Worm (Caenorhabditis elegans) whole organism, early embryonic: ENCODE measurements around the gene fbxb-96.
"Not testable (repeated sequence)": the region's sequence is repeated elsewhere in the genome, so short reads cannot be mapped to it uniquely, and the experiment has no call there.

Source experiments
- B0310.2 ChIP-seq: sonication (generic microtip); optimal IDR thresholded peaks from 2 replicates; lab custom pipeline; 2016; ENCODE audit warnings: mild to moderate bottlenecking, missing genetic modification characterization, missing compliant biosample characterization
- F13C5.2 ChIP-seq: sonication (generic microtip); optimal IDR thresholded peaks from 2 replicates; lab custom pipeline; 2017; ENCODE audit warnings: mild to moderate bottlenecking, missing genetic modification characterization, inconsistent platforms, missing compliant biosample characterization
- aly-1 ChIP-seq: sonication (generic microtip); optimal IDR thresholded peaks from 2 replicates; lab custom pipeline; 2016; ENCODE audit warnings: missing genetic modification characterization, missing compliant biosample characterization
- ama-1 ChIP-seq: fragments of 150-350 bp; optimal IDR thresholded peaks from 2 replicates; lab custom pipeline; 2014
- ceh-13 ChIP-seq: fragments of 200-800 bp; sonication (Bioruptor generic); optimal IDR thresholded peaks from 2 replicates; lab custom pipeline; 2018; ENCODE audit warnings: mild to moderate bottlenecking, missing genetic modification characterization, missing compliant biosample characterization
- ceh-36 ChIP-seq: sonication (generic microtip); optimal IDR thresholded peaks from 2 replicates; lab custom pipeline; 2016; ENCODE audit warnings: missing genetic modification characterization, inconsistent platforms, missing compliant biosample characterization
- ets-7 ChIP-seq: sonication (generic microtip); optimal IDR thresholded peaks from 2 replicates; lab custom pipeline; 2016; ENCODE audit warnings: missing genotype, missing genetic modification characterization, missing compliant biosample characterization
- flt-1 ChIP-seq: fragments of 200-800 bp; sonication (Bioruptor generic); IDR thresholded peaks from 2 replicates; pipeline ENCODE4 v1.3.6; 2022; ENCODE audit warnings: missing genetic modification characterization, missing compliant biosample characterization
- hmbx-1 ChIP-seq: sonication (generic microtip); optimal IDR thresholded peaks from 2 replicates; lab custom pipeline; 2016; ENCODE audit warnings: mild to moderate bottlenecking, missing genetic modification characterization, missing compliant biosample characterization
- hmg-4 ChIP-seq: fragments of 200-800 bp; sonication (Bioruptor generic); optimal IDR thresholded peaks from 2 replicates; lab custom pipeline; 2018; ENCODE audit warnings: mild to moderate bottlenecking, missing genetic modification characterization, missing compliant biosample characterization
- hnd-1 ChIP-seq: sonication (generic microtip); optimal IDR thresholded peaks from 2 replicates; lab custom pipeline; 2016; ENCODE audit warnings: missing genetic modification characterization, missing compliant biosample characterization
- pes-1 ChIP-seq: fragments of 200-800 bp; sonication (Bioruptor generic); IDR thresholded peaks from 2 replicates; pipeline ENCODE4 v1.3.6; 2022; ENCODE audit warnings: missing genetic modification reagents, missing genetic modification characterization, missing compliant biosample characterization
- scrt-1 ChIP-seq: fragments of 200-800 bp; sonication (Bioruptor generic); IDR thresholded peaks from 2 replicates; pipeline ENCODE4 v1.3.6; 2022; ENCODE audit warnings: missing genetic modification characterization, missing compliant biosample characterization
- sea-1 ChIP-seq: fragments of 200-800 bp; sonication (Bioruptor generic); conservative IDR thresholded peaks from 2 replicates; pipeline ENCODE4 v1.3.6; 2022; ENCODE audit warnings: missing genetic modification characterization, missing compliant biosample characterization
- tbx-11 ChIP-seq: fragments of 200-800 bp; sonication (Bioruptor generic); IDR thresholded peaks from 2 replicates; pipeline ENCODE4 v1.3.6; 2022; ENCODE audit warnings: missing genetic modification characterization, missing compliant biosample characterization
- tbx-37 ChIP-seq: fragments of 200-800 bp; sonication (Bioruptor generic); conservative IDR thresholded peaks from 2 replicates; pipeline ENCODE4 v1.3.6; 2022; ENCODE audit warnings: missing genetic modification reagents, missing genetic modification characterization, missing compliant biosample characterization
- tra-4 ChIP-seq: sonication (generic microtip); optimal IDR thresholded peaks from 2 replicates; lab custom pipeline; 2017; ENCODE audit warnings: missing genetic modification characterization, missing compliant biosample characterization

The fbxb-96 gene

DNA sequence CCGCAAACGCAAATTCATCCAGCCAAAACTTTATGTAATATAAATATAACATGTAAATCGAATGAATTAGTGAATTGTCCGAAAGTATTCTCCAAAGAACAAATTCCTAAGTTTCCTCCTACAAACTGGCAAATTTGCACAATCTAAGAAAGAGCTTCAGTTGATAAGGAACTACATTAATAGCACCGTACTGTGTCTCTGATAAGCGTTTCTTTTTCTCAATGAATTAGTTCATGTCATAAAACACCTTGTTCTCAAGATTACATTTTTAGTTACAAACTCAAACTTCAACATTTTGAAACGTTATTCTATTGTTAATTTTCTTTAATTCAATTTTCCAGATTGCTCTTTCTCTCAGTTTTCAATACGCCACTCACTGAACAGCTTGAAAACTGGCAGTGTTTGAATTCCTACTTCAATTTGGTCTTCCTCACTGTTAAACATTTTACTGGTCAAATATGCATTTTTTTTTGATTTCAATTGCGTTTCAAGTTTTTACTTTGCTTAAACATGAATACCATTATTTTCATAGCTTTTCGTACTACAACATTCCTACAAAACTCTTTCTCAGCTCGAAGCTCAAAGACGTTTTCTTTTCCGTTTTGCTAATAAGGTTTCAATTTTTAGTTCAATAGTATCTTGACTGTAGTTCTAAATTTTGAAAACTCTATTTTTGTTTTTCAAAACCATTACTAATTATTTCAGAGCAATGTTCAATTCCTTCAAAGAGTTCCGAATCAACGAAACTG lies 15.7 kb upstream of the fbxb-96 start, which contains the start of gene math-15:
Gene math-15 (plus strand): TSS at position 699 of the 749 bp plus-strand sequence.
- no peak for TF ChIP-seq flt-1
- TF ChIP-seq tbx-37 (GFP tag; lab: Robert Waterston, UW): no peak
- TF ChIP-seq B0310.2 (tag; lab: Kevin White, UChicago): no peak
- TF ChIP-seq tra-4: no peak
- TF ChIP-seq scrt-1 (GFP tag; lab: Robert Waterston, UW): no peak
- TF ChIP-seq ama-1 (lab: Kevin White, UChicago): no peak
- TF ChIP-seq ceh-36 (tag; lab: Kevin White, UChicago): no peak
- no peak for TF ChIP-seq aly-1 (tag; lab: Kevin White, UChicago)
- no peak for TF ChIP-seq ceh-13 (GFP tag; lab: Kevin White, UChicago)
- TF ChIP-seq sea-1: no peak

- TF ChIP-seq tra-4: no peak
- TF ChIP-seq hnd-1 (tag; lab: Kevin White, UChicago): no peak
- no peak for TF ChIP-seq sea-1
- TF ChIP-seq ceh-36 (tag; lab: Kevin White, UChicago): no peak
- TF ChIP-seq hmg-4: no peak
- TF ChIP-seq tbx-11: no peak
- no peak for TF ChIP-seq F13C5.2
- no peak for TF ChIP-seq ets-7 (tag; lab: Kevin White, UChicago)
- TF ChIP-seq flt-1: no peak
- TF ChIP-seq B0310.2 (tag; lab: Kevin White, UChicago): no peak
- no peak for TF ChIP-seq hmbx-1 (tag; lab: Kevin White, UChicago)
- TF ChIP-seq tbx-37 (GFP tag; lab: Robert Waterston, UW): no peak
- TF ChIP-seq pes-1 (GFP tag; lab: Robert Waterston, UW): no peak
- TF ChIP-seq scrt-1 (GFP tag; lab: Robert Waterston, UW): no peak
- no peak for TF ChIP-seq ama-1 (lab: Kevin White, UChicago)
- no peak for TF ChIP-seq ceh-13 (GFP tag; lab: Kevin White, UChicago)
- TF ChIP-seq aly-1 (tag; lab: Kevin White, UChicago): no peak
Observed at ce11 chrII:1864278-1864677, 14.1 kb upstream of the fbxb-96 start, which contains the start of gene C16C4.17. C16C4.17 (plus strand) TSS chrII:1864578.

DNA sequence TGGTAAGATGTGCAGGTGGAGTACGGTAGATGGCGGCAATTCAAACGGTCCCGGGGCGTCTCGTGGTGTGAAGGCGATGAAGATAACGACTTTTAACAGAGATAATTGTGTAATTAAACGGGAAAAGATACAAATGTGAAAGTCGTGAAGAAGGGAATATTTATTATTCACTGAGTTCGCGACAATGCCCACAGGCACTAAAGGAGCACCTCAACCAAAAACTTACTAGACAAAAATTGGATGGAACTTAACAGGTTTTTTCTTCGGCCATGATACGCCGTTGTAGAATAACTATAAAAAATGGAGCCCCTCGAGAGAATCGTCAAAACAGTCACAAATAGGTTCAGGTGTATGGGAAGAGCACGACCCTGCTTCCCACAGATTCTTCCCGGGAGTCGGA lies 12.1 kb upstream of the fbxb-96 start, which contains the start of gene fbxb-98:
Gene fbxb-98 (plus strand): TSS at position 301 of the 400 bp plus-strand sequence.
- TF ChIP-seq pes-1 (GFP tag; lab: Robert Waterston, UW); B0310.2 (tag; lab: Kevin White, UChicago); tra-4: not testable (repeated sequence)

DNA sequence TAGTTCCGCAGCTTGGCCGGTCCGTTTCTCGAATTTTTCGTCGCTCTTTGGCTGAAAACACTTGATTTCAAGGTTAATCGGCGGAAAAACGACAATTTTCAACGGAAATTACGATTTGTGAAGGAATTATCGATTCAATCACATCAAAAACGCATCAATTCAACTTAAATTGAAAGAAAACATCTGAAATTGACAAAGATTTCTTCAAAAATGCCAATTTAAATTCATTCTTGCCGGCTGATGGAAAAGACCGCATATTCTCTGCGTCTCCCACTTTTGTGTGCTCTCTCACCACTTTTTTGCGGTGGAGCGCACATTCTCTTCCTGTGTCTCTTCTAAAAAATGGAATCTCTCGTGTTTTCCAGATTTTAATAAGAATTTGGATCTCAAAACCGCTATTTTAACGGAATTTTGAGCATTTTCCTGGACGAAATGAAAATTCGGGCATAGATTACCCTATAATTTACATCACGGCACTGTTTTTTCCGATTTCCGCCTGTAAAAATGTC lies 11.1 kb upstream of the fbxb-96 start, which contains the start of gene C16C4.18:
Gene C16C4.18 (minus strand): TSS at position 51 of the 509 bp plus-strand sequence.
- TF ChIP-seq scrt-1 (GFP tag; lab: Robert Waterston, UW); sea-1; ets-7 (tag; lab: Kevin White, UChicago): not testable (repeated sequence)

ce11 chrII:1854094-1854493 lies 3.9 kb upstream of the fbxb-96 start, which contains the start of gene fbxb-95:
fbxb-95 (plus strand) TSS chrII:1854394.
- TF ChIP-seq aly-1 (tag; lab: Kevin White, UChicago); pes-1 (GFP tag; lab: Robert Waterston, UW); tra-4: not testable (repeated sequence)

DNA sequence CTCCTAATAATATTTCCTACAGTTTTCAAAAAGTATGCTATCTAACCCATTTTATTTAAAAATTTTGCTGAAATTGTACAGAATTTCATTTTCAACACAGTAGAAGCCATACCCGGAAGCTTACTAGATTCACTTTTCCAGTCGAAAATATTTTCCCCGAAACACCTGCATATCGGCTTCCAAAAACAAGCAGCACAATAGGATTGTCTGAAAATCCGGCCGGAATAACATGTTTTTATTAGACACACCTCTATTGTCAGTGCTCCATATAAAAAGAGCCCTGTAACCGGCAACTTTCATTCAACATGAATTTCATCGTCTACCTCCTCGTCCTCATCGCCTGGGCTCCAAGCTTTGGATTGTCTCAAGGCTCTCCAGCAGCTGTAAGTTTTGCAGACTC lies 2.3 kb upstream of the fbxb-96 start, which contains the start of gene C52E2.2:
Gene C52E2.2 (plus strand): TSS at position 301 of the 400 bp plus-strand sequence.
- TF ChIP-seq scrt-1 (GFP tag; lab: Robert Waterston, UW): no peak
- no peak for TF ChIP-seq tbx-37 (GFP tag; lab: Robert Waterston, UW)
- no peak for TF ChIP-seq ama-1 (lab: Kevin White, UChicago)
- no peak for TF ChIP-seq flt-1
- no peak for TF ChIP-seq aly-1 (tag; lab: Kevin White, UChicago)
- no peak for TF ChIP-seq hmg-4
- no peak for TF ChIP-seq tbx-11
- TF ChIP-seq hnd-1 (tag; lab: Kevin White, UChicago): no peak
- no peak for TF ChIP-seq B0310.2 (tag; lab: Kevin White, UChicago)
- no peak for TF ChIP-seq sea-1
- no peak for TF ChIP-seq ets-7 (tag; lab: Kevin White, UChicago)

- TF ChIP-seq hmbx-1 (tag; lab: Kevin White, UChicago) (no peak), ceh-13 (GFP tag; lab: Kevin White, UChicago) (no peak), tbx-37 (GFP tag; lab: Robert Waterston, UW) (no peak), tbx-11 (no peak), ama-1 (lab: Kevin White, UChicago) (no peak), sea-1 (no peak), ceh-36 (tag; lab: Kevin White, UChicago) (no peak), aly-1 (tag; lab: Kevin White, UChicago) (no peak)
Observed at ce11 chrII:1851716-1852115, 1.5 kb upstream of the fbxb-96 start.

DNA sequence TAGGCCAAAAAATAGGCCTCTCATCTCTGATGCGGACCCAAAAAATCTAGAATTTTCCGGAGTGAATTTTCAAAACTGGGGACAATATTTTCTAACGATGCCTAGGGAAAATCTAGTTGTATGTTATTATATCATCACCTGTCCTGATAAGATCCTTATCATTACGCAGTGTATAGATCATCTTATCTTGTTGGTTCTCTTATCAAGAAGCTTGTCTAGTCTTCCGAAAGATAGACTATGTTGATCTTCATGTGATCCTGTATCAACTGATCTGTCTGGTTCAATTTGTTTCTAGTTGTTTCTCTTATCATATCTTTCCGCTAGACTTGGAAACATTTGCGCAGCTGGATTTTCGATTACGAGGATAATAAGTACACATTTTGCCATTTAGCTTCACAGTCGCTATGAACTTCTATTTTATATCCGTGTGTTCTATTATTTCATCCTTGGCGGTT lies 668 bp upstream of the fbxb-96 start, which contains the start of gene C52E2.3:
Gene C52E2.3 (plus strand): TSS at position 405 of the 455 bp plus-strand sequence.
- TF ChIP-seq tbx-37 (GFP tag; lab: Robert Waterston, UW) (no peak), flt-1 (no peak)
